Fruit fly (Drosophila melanogaster) whole organism, prepupa: ENCODE data around the gene Prdm13.

Source experiments
- Blimp-1 ChIP-seq: fragments of 200-800 bp; sonication (Bioruptor generic); optimal IDR thresholded peaks from 3 replicates; lab custom pipeline; 2017; ENCODE audit warnings: missing biosample characterization, missing genetic modification characterization, mild to moderate bottlenecking, moderate library complexity, missing genetic modification reagents
- CG10631 ChIP-seq: fragments of 200-800 bp; sonication (Bioruptor generic); optimal IDR thresholded peaks from 2 replicates; lab custom pipeline; 2016; ENCODE audit warnings: missing biosample characterization, missing genetic modification characterization
- CG11762 ChIP-seq: fragments of 200-800 bp; sonication (Bioruptor generic); optimal IDR thresholded peaks from 3 replicates; lab custom pipeline; 2016; ENCODE audit warnings: missing biosample characterization, missing genetic modification characterization; ENCODE audit not compliant: insufficient read depth
- CG11902 ChIP-seq: fragments of 200-800 bp; sonication (Bioruptor generic); optimal IDR thresholded peaks from 3 replicates; lab custom pipeline; 2016; ENCODE audit warnings: missing biosample characterization, missing genetic modification characterization
- CG15336 ChIP-seq: fragments of 200-800 bp; sonication (Bioruptor generic); IDR thresholded peaks from 2 replicates; pipeline ENCODE4 v1.3.6; 2022; ENCODE audit warnings: missing biosample characterization, missing genetic modification characterization
- CG16779 ChIP-seq: fragments of 200-800 bp; sonication (Bioruptor generic); optimal IDR thresholded peaks from 3 replicates; lab custom pipeline; 2017; ENCODE audit warnings: missing biosample characterization, mild to moderate bottlenecking, missing genetic modification characterization
- CG3032 ChIP-seq: fragments of 200-800 bp; optimal IDR thresholded peaks from 2 replicates; lab custom pipeline; 2019; ENCODE audit warnings: missing biosample characterization, mild to moderate bottlenecking, missing genetic modification characterization, moderate library complexity
- CG31627 ChIP-seq: fragments of 200-800 bp; sonication (Bioruptor generic); optimal IDR thresholded peaks from 3 replicates; lab custom pipeline; 2016; ENCODE audit warnings: missing biosample characterization, missing genetic modification characterization
- CG32006 ChIP-seq: fragments of 200-800 bp; sonication (Bioruptor generic); optimal IDR thresholded peaks from 3 replicates; lab custom pipeline; 2017; ENCODE audit warnings: missing biosample characterization, mild to moderate bottlenecking, missing genetic modification characterization
- CG34406 ChIP-seq: fragments of 200-800 bp; sonication (Bioruptor generic); optimal IDR thresholded peaks from 3 replicates; lab custom pipeline; 2016; ENCODE audit warnings: missing biosample characterization, missing genetic modification characterization
- CG3919 ChIP-seq: fragments of 200-800 bp; sonication (Bioruptor generic); optimal IDR thresholded peaks from 3 replicates; lab custom pipeline; 2016; ENCODE audit warnings: missing biosample characterization, missing genetic modification characterization
- CG4318 ChIP-seq: fragments of 200-800 bp; sonication (Bioruptor generic); optimal IDR thresholded peaks from 3 replicates; lab custom pipeline; 2017; ENCODE audit warnings: missing biosample characterization, mild to moderate bottlenecking, missing genetic modification characterization
- CG6163 ChIP-seq: fragments of 200-800 bp; sonication (Bioruptor generic); IDR thresholded peaks from 3 replicates; pipeline ENCODE4 v1.3.6; 2022; ENCODE audit warnings: missing biosample characterization, missing genetic modification characterization
- CG6276 ChIP-seq: fragments of 200-800 bp; sonication (Bioruptor generic); optimal IDR thresholded peaks from 2 replicates; lab custom pipeline; 2017; ENCODE audit warnings: missing biosample characterization, mild to moderate bottlenecking, missing genetic modification characterization
- CG6808 ChIP-seq: fragments of 200-800 bp; sonication (Bioruptor generic); optimal IDR thresholded peaks from 3 replicates; lab custom pipeline; 2017; ENCODE audit warnings: missing biosample characterization, missing genetic modification characterization, mild to moderate bottlenecking, moderate library complexity, missing genetic modification reagents
- CG6854 ChIP-seq: fragments of 200-800 bp; sonication (Bioruptor generic); optimal IDR thresholded peaks from 2 replicates; lab custom pipeline; 2017; ENCODE audit warnings: missing biosample characterization, mild to moderate bottlenecking, missing genetic modification characterization
- CG7368 ChIP-seq: fragments of 200-800 bp; sonication (Bioruptor generic); optimal IDR thresholded peaks from 3 replicates; lab custom pipeline; 2016; ENCODE audit warnings: missing biosample characterization, missing genetic modification characterization
- CG8319 ChIP-seq: fragments of 200-800 bp; sonication (Bioruptor generic); optimal IDR thresholded peaks from 3 replicates; lab custom pipeline; 2016; ENCODE audit warnings: missing biosample characterization, missing genetic modification characterization
- CG8632 ChIP-seq: fragments of 200-800 bp; sonication (Bioruptor generic); optimal IDR thresholded peaks from 3 replicates; lab custom pipeline; 2016; ENCODE audit warnings: missing biosample characterization, missing genetic modification characterization
- Eip75B ChIP-seq: fragments of 200-800 bp; sonication (Bioruptor generic); optimal IDR thresholded peaks from 3 replicates; lab custom pipeline; 2016; ENCODE audit warnings: missing biosample characterization, missing genetic modification characterization
- Eip78C ChIP-seq: fragments of 200-800 bp; sonication (Bioruptor generic); peaks from one replicate; lab custom pipeline; 2016; ENCODE audit warnings: missing biosample characterization, missing genetic modification characterization
- Eip93F ChIP-seq: fragments of 200-800 bp; sonication (Bioruptor generic); optimal IDR thresholded peaks from 2 replicates; lab custom pipeline; 2016; ENCODE audit warnings: missing biosample characterization, mild to moderate bottlenecking, missing genetic modification characterization
- Ets21C ChIP-seq: fragments of 200-800 bp; sonication (Bioruptor generic); optimal IDR thresholded peaks from 3 replicates; lab custom pipeline; 2016; ENCODE audit warnings: missing biosample characterization, missing genetic modification characterization
- Ets96B ChIP-seq: fragments of 200-800 bp; optimal IDR thresholded peaks from 2 replicates; lab custom pipeline; 2019; ENCODE audit warnings: missing biosample characterization, mild to moderate bottlenecking, missing genetic modification characterization, moderate library complexity
- Hr38 ChIP-seq: sonication (Bioruptor generic); optimal IDR thresholded peaks from 2 replicates; lab custom pipeline; 2016; ENCODE audit warnings: missing biosample characterization, missing genetic modification characterization
- Hr39 ChIP-seq: fragments of 200-800 bp; sonication (Bioruptor generic); optimal IDR thresholded peaks from 2 replicates; lab custom pipeline; 2016; ENCODE audit warnings: missing biosample characterization, missing genetic modification characterization
- Hr4 ChIP-seq: fragments of 200-800 bp; sonication (Bioruptor generic); optimal IDR thresholded peaks from 3 replicates; lab custom pipeline; 2016; ENCODE audit warnings: missing biosample characterization, missing genetic modification characterization
- Lpt ChIP-seq: fragments of 200-800 bp; sonication (Bioruptor generic); optimal IDR thresholded peaks from 3 replicates; lab custom pipeline; 2016; ENCODE audit warnings: missing biosample characterization, missing genetic modification characterization
- Met ChIP-seq: fragments of 200-800 bp; sonication (Bioruptor generic); optimal IDR thresholded peaks from 3 replicates; lab custom pipeline; 2016; ENCODE audit warnings: missing biosample characterization, missing genetic modification characterization
- OdsH ChIP-seq: fragments of 200-800 bp; sonication (Bioruptor generic); optimal IDR thresholded peaks from 3 replicates; lab custom pipeline; 2016; ENCODE audit warnings: missing biosample characterization, missing genetic modification characterization
- Smox ChIP-seq: fragments of 200-800 bp; sonication (Bioruptor generic); optimal IDR thresholded peaks from 3 replicates; lab custom pipeline; 2016; ENCODE audit warnings: missing biosample characterization, missing genetic modification characterization
- Sox102F ChIP-seq: fragments of 200-800 bp; sonication (Bioruptor generic); optimal IDR thresholded peaks from 2 replicates; lab custom pipeline; 2016; ENCODE audit warnings: missing biosample characterization, mild to moderate bottlenecking, missing genetic modification characterization
- Sox14 ChIP-seq: fragments of 200-800 bp; sonication (Bioruptor generic); optimal IDR thresholded peaks from 3 replicates; lab custom pipeline; 2016; ENCODE audit warnings: missing biosample characterization, missing genetic modification characterization
- Sox15 ChIP-seq: fragments of 200-800 bp; sonication (Bioruptor generic); optimal IDR thresholded peaks from 3 replicates; lab custom pipeline; 2016; ENCODE audit warnings: missing biosample characterization, missing genetic modification characterization
- achi ChIP-seq: fragments of 200-800 bp; sonication (Bioruptor generic); optimal IDR thresholded peaks from 3 replicates; lab custom pipeline; 2016; ENCODE audit warnings: missing biosample characterization, missing genetic modification characterization
- cyc ChIP-seq: fragments of 200-800 bp; sonication (Bioruptor generic); optimal IDR thresholded peaks from 3 replicates; lab custom pipeline; 2016; ENCODE audit warnings: missing biosample characterization, missing genetic modification characterization
- dac ChIP-seq: fragments of 200-800 bp; sonication (Bioruptor generic); optimal IDR thresholded peaks from 2 replicates; lab custom pipeline; 2017; ENCODE audit warnings: missing biosample characterization, mild to moderate bottlenecking, missing genetic modification characterization
- fd59A ChIP-seq: fragments of 200-800 bp; sonication (Bioruptor generic); optimal IDR thresholded peaks from 2 replicates; lab custom pipeline; 2017; ENCODE audit warnings: missing biosample characterization, mild to moderate bottlenecking, missing genetic modification characterization, missing genetic modification reagents
- fkh ChIP-seq: fragments of 200-800 bp; sonication (Bioruptor generic); optimal IDR thresholded peaks from 3 replicates; lab custom pipeline; 2017; ENCODE audit warnings: missing biosample characterization, mild to moderate bottlenecking, missing genetic modification characterization, moderate library complexity
- lz ChIP-seq: fragments of 200-800 bp; sonication (Bioruptor generic); optimal IDR thresholded peaks from 3 replicates; lab custom pipeline; 2016; ENCODE audit warnings: missing biosample characterization, missing genetic modification characterization
- net ChIP-seq: fragments of 200-800 bp; sonication (Bioruptor generic); optimal IDR thresholded peaks from 3 replicates; lab custom pipeline; 2016; ENCODE audit warnings: missing biosample characterization, missing genetic modification characterization
- pdm3 ChIP-seq: fragments of 200-800 bp; sonication (Bioruptor generic); optimal IDR thresholded peaks from 3 replicates; lab custom pipeline; 2016; ENCODE audit warnings: missing biosample characterization, missing genetic modification characterization
- salr ChIP-seq, 2 experiments: fragments of 200-800 bp; sonication (Bioruptor generic); optimal IDR thresholded peaks; 3 replicates each; lab custom pipeline; 2016 to 2018; ENCODE audit warnings: missing biosample characterization in 2 of 2, missing genetic modification characterization in 2 of 2, mild to moderate bottlenecking in 1 of 2
- spab ChIP-seq: fragments of 200-800 bp; sonication (Bioruptor generic); optimal IDR thresholded peaks from 2 replicates; lab custom pipeline; 2017; ENCODE audit warnings: missing biosample characterization, mild to moderate bottlenecking, missing genetic modification characterization, missing genetic modification reagents
- svp ChIP-seq: fragments of 200-800 bp; sonication (Bioruptor generic); peaks from one replicate; lab custom pipeline; 2016; ENCODE audit warnings: missing biosample characterization, missing genetic modification characterization
- topi ChIP-seq: fragments of 200-800 bp; sonication (Bioruptor generic); optimal IDR thresholded peaks from 3 replicates; lab custom pipeline; 2016; ENCODE audit warnings: missing biosample characterization, missing genetic modification characterization
- vri ChIP-seq: fragments of 200-800 bp; sonication (Bioruptor generic); optimal IDR thresholded peaks from 3 replicates; lab custom pipeline; 2016; ENCODE audit warnings: missing biosample characterization, mild to moderate bottlenecking, missing genetic modification characterization

Gene Prdm13

dm6 chr3L:6181776-6182175 lies 18.8 kb downstream of the Prdm13 start, which contains the start of gene CG10274 (continued):
- TF ChIP-seq CG11762 (GFP tag; lab: Kevin White, UChicago) (no peak), Sox15 (peak; percentile 74), net (GFP tag; lab: Kevin White, UChicago) (no peak), CG32006 (GFP tag; lab: Kevin White, UChicago) (no peak), spab (no peak), CG15336 (GFP tag; lab: Robert Waterston, UW) (no peak), Lpt (no peak), achi (GFP tag; lab: Kevin White, UChicago) (no peak), CG4318 (GFP tag; lab: Kevin White, UChicago) (no peak), CG6808 (GFP tag; lab: Kevin White, UChicago) (no peak), fd59A (peak; percentile 34), Hr39 (peak; percentile 82), CG10631 (no peak), CG31627 (GFP tag; lab: Kevin White, UChicago) (peak; percentile 82), Met (GFP tag; lab: Kevin White, UChicago) (no peak), CG7368 (no peak), CG6854 (GFP tag; lab: Kevin White, UChicago) (no peak), Eip93F (GFP tag; lab: Kevin White, UChicago) (no peak), Sox14 (GFP tag; lab: Kevin White, UChicago) (no peak), lz (GFP tag; lab: Kevin White, UChicago) (peak; percentile 77), cyc (peak; percentile 71), Ets96B (tag; lab: Kevin White, UChicago) (peak; percentile 64), fkh (GFP tag; lab: Kevin White, UChicago) (peak; percentile 98), vri (GFP tag; lab: Kevin White, UChicago) (no peak), CG3032 (peak; percentile 78), CG6276 (GFP tag; lab: Kevin White, UChicago) (no peak), pdm3 (GFP tag; lab: Kevin White, UChicago) (no peak), svp (GFP tag; lab: Kevin White, UChicago) (no peak), Hr38 (GFP tag; lab: Kevin White, UChicago) (no peak), topi (GFP tag; lab: Kevin White, UChicago) (no peak), CG6163 (GFP tag; lab: Robert Waterston, UW) (peak; percentile 42; the same call in 2 of the 3 replicates), dac (no peak), Hr4 (no peak), CG16779 (tag; lab: Kevin White, UChicago) (no peak), Eip75B (GFP tag; lab: Kevin White, UChicago) (no peak), CG8632 (GFP tag; lab: Kevin White, UChicago) (no peak)
- TF ChIP-seq, all 60 proteins: peak for 18

dm6 chr3L:6184884-6185438 lies 22.0 kb downstream of the Prdm13 start, which contains the start of the genes D19B and CG43293:
TSS of gene D19B (minus strand) at chr3L:6184920.
TSS of gene CG43293 (plus strand) at chr3L:6185189.
- peak; percentile 36 for TF ChIP-seq CG6276 (GFP tag; lab: Kevin White, UChicago)
- no peak for TF ChIP-seq Blimp-1 (GFP tag; lab: Kevin White, UChicago)
- peak; percentile 85 for TF ChIP-seq Hr39
- TF ChIP-seq Lpt, result peak; percentile 85
- TF ChIP-seq OdsH (GFP tag; lab: Kevin White, UChicago), result peak; percentile 91
- TF ChIP-seq Smox, result peak; percentile 83
- peak; percentile 76 for TF ChIP-seq CG6808 (GFP tag; lab: Kevin White, UChicago)
- peak; percentile 93 for TF ChIP-seq CG3919 (GFP tag; lab: Kevin White, UChicago)
- TF ChIP-seq Eip93F (GFP tag; lab: Kevin White, UChicago), result peak; percentile 80
- TF ChIP-seq vri (GFP tag; lab: Kevin White, UChicago), result no peak
- peak; percentile 82 for TF ChIP-seq CG8632 (GFP tag; lab: Kevin White, UChicago)
- TF ChIP-seq CG15336 (GFP tag; lab: Robert Waterston, UW), result peak; percentile 91
- TF ChIP-seq Met (GFP tag; lab: Kevin White, UChicago), result peak; percentile 85
- TF ChIP-seq CG31627 (GFP tag; lab: Kevin White, UChicago), result peak; percentile 87
- peak; percentile 76 to 80 for TF ChIP-seq salr (GFP tag; optimal IDR thresholded peaks at IDR 0.05; lab: Kevin White, UChicago)
- peak; percentile 96 for TF ChIP-seq Eip78C
- peak; percentile 86 for TF ChIP-seq pdm3 (GFP tag; lab: Kevin White, UChicago)
- TF ChIP-seq Ets96B (tag; lab: Kevin White, UChicago), result peak; percentile 83
- peak; percentile 81 for TF ChIP-seq CG16779 (tag; lab: Kevin White, UChicago)
- peak; percentile 68 for TF ChIP-seq CG11902 (GFP tag; lab: Kevin White, UChicago)
- peak; percentile 93 for TF ChIP-seq Hr4
- TF ChIP-seq Sox102F (GFP tag; lab: Kevin White, UChicago), result peak; percentile 88
- TF ChIP-seq fd59A, result peak; percentile 71
- no peak for TF ChIP-seq Hr38 (GFP tag; lab: Kevin White, UChicago)
- peak; percentile 91 for TF ChIP-seq CG6163 (GFP tag; lab: Robert Waterston, UW)
- TF ChIP-seq svp (GFP tag; lab: Kevin White, UChicago), result peak; percentile 92
- TF ChIP-seq CG34406 (GFP tag; lab: Kevin White, UChicago), result peak; percentile 83
- peak; percentile 83 for TF ChIP-seq topi (GFP tag; lab: Kevin White, UChicago)
- TF ChIP-seq dac, result peak; percentile 85
- TF ChIP-seq CG4318 (GFP tag; lab: Kevin White, UChicago), result peak; percentile 71
- peak; percentile 74 for TF ChIP-seq Ets21C (GFP tag; lab: Kevin White, UChicago)
- peak; percentile 88 for TF ChIP-seq Sox14 (GFP tag; lab: Kevin White, UChicago)
- peak; percentile 77 for TF ChIP-seq CG8319
